Fruit fly (Drosophila melanogaster) whole organism, embryonic: Measurements from ENCODE around the gene spn-B.

Experiments
- CG1024 ChIP-seq: fragments of 200-800 bp; sonication (Bioruptor generic); IDR thresholded peaks from 2 replicates; pipeline ENCODE4 v1.3.6; 2022; ENCODE audit warnings: missing biosample characterization, missing genetic modification characterization
- CG10274 ChIP-seq: fragments of 200-800 bp; sonication (Bioruptor generic); optimal IDR thresholded peaks from 3 replicates; lab custom pipeline; 2017; ENCODE audit warnings: missing biosample characterization, mild to moderate bottlenecking, missing genetic modification characterization
- CG10462 ChIP-seq: fragments of 200-800 bp; sonication (Bioruptor generic); optimal IDR thresholded peaks from 2 replicates; lab custom pipeline; 2016; ENCODE audit warnings: missing biosample characterization, missing genetic modification characterization
- CG10565 ChIP-seq: fragments of 200-800 bp; sonication (Bioruptor generic); optimal IDR thresholded peaks from 3 replicates; lab custom pipeline; 2016; ENCODE audit warnings: missing biosample characterization, mild to moderate bottlenecking, missing genetic modification characterization
- CG10979 ChIP-seq: fragments of 200-800 bp; sonication (Bioruptor generic); optimal IDR thresholded peaks from 2 replicates; lab custom pipeline; 2018; ENCODE audit warnings: missing biosample characterization, mild to moderate bottlenecking, missing genetic modification characterization, moderate library complexity
- CG16863 ChIP-seq: fragments of 200-800 bp; sonication (Bioruptor generic); optimal IDR thresholded peaks from 3 replicates; lab custom pipeline; 2016; ENCODE audit warnings: missing biosample characterization, missing genetic modification characterization
- CG17186 ChIP-seq: fragments of 200-800 bp; sonication (Bioruptor generic); optimal IDR thresholded peaks from 3 replicates; lab custom pipeline; 2017; ENCODE audit warnings: missing biosample characterization, missing genetic modification reagents, missing genetic modification characterization
- CG17361 ChIP-seq: fragments of 200-800 bp; sonication (Bioruptor generic); IDR thresholded peaks from 3 replicates; pipeline ENCODE4 v1.3.6; 2022; ENCODE audit warnings: missing biosample characterization, missing genetic modification characterization
- CG17802 ChIP-seq: fragments of 200-800 bp; sonication (Bioruptor generic); optimal IDR thresholded peaks from 2 replicates; lab custom pipeline; 2018; ENCODE audit warnings: missing biosample characterization, mild to moderate bottlenecking, missing genetic modification characterization, moderate library complexity
- CG2202 ChIP-seq: fragments of 200-800 bp; sonication (Bioruptor generic); optimal IDR thresholded peaks from 2 replicates; lab custom pipeline; 2018; ENCODE audit warnings: missing biosample characterization, mild to moderate bottlenecking, missing genetic modification characterization
- CG2712 ChIP-seq: fragments of 200-800 bp; optimal IDR thresholded peaks from 3 replicates; lab custom pipeline; 2019; ENCODE audit warnings: missing biosample characterization, mild to moderate bottlenecking, missing genetic modification characterization, moderate library complexity
- CG30403 ChIP-seq: fragments of 200-800 bp; sonication (Bioruptor generic); optimal IDR thresholded peaks from 3 replicates; lab custom pipeline; 2016; ENCODE audit warnings: missing biosample characterization, missing genetic modification characterization
- CG31365 ChIP-seq: fragments of 200-800 bp; sonication (Bioruptor generic); optimal IDR thresholded peaks from 2 replicates; lab custom pipeline; 2018; ENCODE audit warnings: missing biosample characterization, mild to moderate bottlenecking, missing genetic modification characterization
- CG32767 ChIP-seq: fragments of 200-800 bp; sonication (Bioruptor generic); IDR thresholded peaks from 2 replicates; pipeline ENCODE4 v1.3.6; 2022; ENCODE audit warnings: missing biosample characterization, missing genetic modification characterization
- CG3281 ChIP-seq: fragments of 200-800 bp; sonication (Bioruptor generic); optimal IDR thresholded peaks from 3 replicates; lab custom pipeline; 2017; ENCODE audit warnings: missing biosample characterization, mild to moderate bottlenecking, missing genetic modification characterization
- CG3995 ChIP-seq: fragments of 200-800 bp; sonication (Bioruptor generic); optimal IDR thresholded peaks from 3 replicates; lab custom pipeline; 2016; ENCODE audit warnings: missing biosample characterization, missing genetic modification characterization
- CG4707 ChIP-seq: fragments of 200-800 bp; sonication (Bioruptor generic); optimal IDR thresholded peaks from 2 replicates; lab custom pipeline; 2018; ENCODE audit warnings: missing biosample characterization, mild to moderate bottlenecking, missing genetic modification characterization, moderate library complexity
- CG4854 ChIP-seq: fragments of 200-800 bp; sonication (Bioruptor generic); optimal IDR thresholded peaks from 2 replicates; lab custom pipeline; 2016; ENCODE audit warnings: missing biosample characterization, missing genetic modification characterization, inconsistent platforms
- CG6689 ChIP-seq: fragments of 200-800 bp; sonication (Bioruptor generic); IDR thresholded peaks from 2 replicates; pipeline ENCODE4 v1.3.6; 2022; ENCODE audit warnings: missing biosample characterization, missing genetic modification characterization
- CG7372 ChIP-seq: fragments of 200-800 bp; sonication (Bioruptor generic); IDR thresholded peaks from 2 replicates; pipeline ENCODE4 v1.3.6; 2022; ENCODE audit warnings: missing biosample characterization, missing genetic modification characterization
- CG8478 ChIP-seq: fragments of >200 bp; optimal IDR thresholded peaks from 2 replicates; lab custom pipeline; 2018
- D19A ChIP-seq: fragments of 200-800 bp; optimal IDR thresholded peaks from 3 replicates; lab custom pipeline; 2019; ENCODE audit warnings: missing biosample characterization, mild to moderate bottlenecking, missing genetic modification characterization, moderate library complexity
- Drgx ChIP-seq: fragments of 200-800 bp; sonication (Bioruptor generic); IDR thresholded peaks from 2 replicates; pipeline ENCODE4 v1.3.6; 2022; ENCODE audit warnings: missing biosample characterization, missing genetic modification characterization
- Ets65A ChIP-seq: fragments of 200-800 bp; sonication (Bioruptor generic); peaks from one replicate; lab custom pipeline; 2016; ENCODE audit warnings: missing biosample characterization, missing genetic modification characterization
- HLH3B ChIP-seq: fragments of 200-800 bp; sonication (Bioruptor generic); IDR thresholded peaks from 2 replicates; pipeline ENCODE4 v1.3.6; 2022; ENCODE audit warnings: missing biosample characterization, missing genetic modification characterization
- HLH4C ChIP-seq: fragments of 200-800 bp; sonication (Bioruptor generic); IDR thresholded peaks from 3 replicates; pipeline ENCODE4 v1.3.6; 2022; ENCODE audit warnings: missing biosample characterization, missing genetic modification characterization; ENCODE audit not compliant: partially characterized antibody
- Hr78 ChIP-seq, 2 experiments: fragments of 200-800 bp in 1 of 2; fragments of >200 bp in 1 of 2; sonication (Bioruptor generic) in 1 of 2; optimal IDR thresholded peaks; 2 replicates each; lab custom pipeline; 2017 to 2019; ENCODE audit warnings: missing biosample characterization in 2 of 2, missing genetic modification characterization in 2 of 2, mild to moderate bottlenecking in 1 of 2, moderate library complexity in 1 of 2
- Meics ChIP-seq: fragments of 200-800 bp; sonication (Bioruptor generic); optimal IDR thresholded peaks from 2 replicates; lab custom pipeline; 2017; ENCODE audit warnings: missing biosample characterization, mild to moderate bottlenecking, missing genetic modification characterization
- Neu2 ChIP-seq: fragments of 200-800 bp; sonication (Bioruptor generic); optimal IDR thresholded peaks from 3 replicates; lab custom pipeline; 2016; ENCODE audit warnings: missing biosample characterization, missing genetic modification characterization, borderline replicate concordance
- Nf-YA ChIP-seq: fragments of 200-800 bp; sonication (Bioruptor generic); IDR thresholded peaks from 2 replicates; pipeline ENCODE4 v1.3.6; 2022; ENCODE audit warnings: missing biosample characterization, missing genetic modification characterization
- Ssrp ChIP-seq: fragments of 200-800 bp; sonication (Bioruptor generic); optimal IDR thresholded peaks from 2 replicates; lab custom pipeline; 2018; ENCODE audit warnings: missing biosample characterization, mild to moderate bottlenecking, missing genetic modification characterization, moderate library complexity
- abd-A ChIP-seq: fragments of 200-800 bp; sonication (Bioruptor generic); optimal IDR thresholded peaks from 3 replicates; lab custom pipeline; 2019; ENCODE audit warnings: missing biosample characterization, mild to moderate bottlenecking, missing genetic modification characterization, moderate library complexity
- al ChIP-seq: fragments of 200-800 bp; sonication (Bioruptor generic); IDR thresholded peaks from 2 replicates; pipeline ENCODE4 v1.3.6; 2022; ENCODE audit warnings: missing biosample characterization, missing genetic modification characterization
- ase ChIP-seq: fragments of 200-800 bp; sonication (Bioruptor generic); IDR thresholded peaks from 3 replicates; pipeline ENCODE4 v1.3.6; 2022; ENCODE audit warnings: missing biosample characterization, missing genetic modification characterization
- cas ChIP-seq: fragments of 200-800 bp; sonication (Bioruptor generic); IDR thresholded peaks from 2 replicates; pipeline ENCODE4 v1.3.6; 2022; ENCODE audit warnings: missing biosample characterization, missing genetic modification characterization
- chinmo ChIP-seq: fragments of 200-800 bp; sonication (Bioruptor generic); IDR thresholded peaks from 4 replicates; pipeline ENCODE4 v1.3.6; 2022; ENCODE audit warnings: missing biosample characterization, missing genetic modification characterization; ENCODE audit not compliant: partially characterized antibody
- cwo ChIP-seq: fragments of 200-800 bp; sonication (Bioruptor generic); optimal IDR thresholded peaks from 3 replicates; lab custom pipeline; 2017; ENCODE audit warnings: missing biosample characterization, missing genetic modification characterization, mild to moderate bottlenecking, moderate library complexity, missing genetic modification reagents
- dmrt11E ChIP-seq: fragments of 200-800 bp; sonication (Bioruptor generic); optimal IDR thresholded peaks from 3 replicates; lab custom pipeline; 2018; ENCODE audit warnings: missing biosample characterization, mild to moderate bottlenecking, missing genetic modification characterization, moderate library complexity
- dmrt99B ChIP-seq: fragments of 200-800 bp; sonication (Bioruptor generic); optimal IDR thresholded peaks from 2 replicates; lab custom pipeline; 2018; ENCODE audit warnings: missing biosample characterization, mild to moderate bottlenecking, missing genetic modification characterization, moderate library complexity
- ems ChIP-seq: fragments of 200-800 bp; sonication (Bioruptor generic); optimal IDR thresholded peaks from 3 replicates; lab custom pipeline; 2016; ENCODE audit warnings: missing biosample characterization, missing genetic modification characterization
- gsb ChIP-seq: fragments of 200-800 bp; sonication (Bioruptor generic); IDR thresholded peaks from 2 replicates; pipeline ENCODE4 v1.3.6; 2022; ENCODE audit warnings: missing biosample characterization, missing genetic modification characterization
- kni ChIP-seq: fragments of 200-800 bp; sonication (Bioruptor generic); optimal IDR thresholded peaks from 3 replicates; lab custom pipeline; 2017; ENCODE audit warnings: mild to moderate bottlenecking, missing biosample characterization, missing genetic modification reagents, missing genetic modification characterization
- peb ChIP-seq: fragments of 200-800 bp; sonication (Bioruptor generic); IDR thresholded peaks from 2 replicates; pipeline ENCODE4 v1.3.6; 2022; ENCODE audit warnings: missing biosample characterization, missing genetic modification characterization
- pros ChIP-seq: fragments of 200-800 bp; sonication (Bioruptor generic); optimal IDR thresholded peaks from 3 replicates; lab custom pipeline; 2019; ENCODE audit warnings: missing biosample characterization, mild to moderate bottlenecking, missing genetic modification characterization, moderate library complexity
- salm ChIP-seq: fragments of 200-800 bp; sonication (Bioruptor generic); optimal IDR thresholded peaks from 2 replicates; lab custom pipeline; 2018; ENCODE audit warnings: missing biosample characterization, mild to moderate bottlenecking, missing genetic modification characterization
- sd ChIP-seq: fragments of 200-800 bp; sonication (Bioruptor generic); optimal IDR thresholded peaks from 3 replicates; lab custom pipeline; 2018; ENCODE audit warnings: missing biosample characterization, mild to moderate bottlenecking, missing genetic modification characterization, moderate library complexity
- sens-2 ChIP-seq: fragments of 200-800 bp; sonication (Bioruptor generic); IDR thresholded peaks from 2 replicates; pipeline ENCODE4 v1.3.6; 2022; ENCODE audit warnings: missing biosample characterization, missing genetic modification characterization
- shn ChIP-seq: fragments of 200-800 bp; sonication (Bioruptor generic); optimal IDR thresholded peaks from 3 replicates; lab custom pipeline; 2016; ENCODE audit warnings: missing biosample characterization, missing genetic modification characterization
- tll ChIP-seq, 2 experiments: fragments of 200-800 bp in 1 of 2; fragments of >200 bp in 1 of 2; sonication (Bioruptor generic) in 1 of 2; optimal IDR thresholded peaks; 2 replicates each; lab custom pipeline; 2017 to 2019; ENCODE audit warnings: missing biosample characterization in 2 of 2, missing genetic modification characterization in 2 of 2, mild to moderate bottlenecking in 1 of 2, moderate library complexity in 1 of 2
- zf30C ChIP-seq: fragments of 200-800 bp; sonication (Bioruptor generic); optimal IDR thresholded peaks from 3 replicates; lab custom pipeline; 2018; ENCODE audit warnings: missing biosample characterization, mild to moderate bottlenecking, missing genetic modification characterization

The spn-B gene

DNA sequence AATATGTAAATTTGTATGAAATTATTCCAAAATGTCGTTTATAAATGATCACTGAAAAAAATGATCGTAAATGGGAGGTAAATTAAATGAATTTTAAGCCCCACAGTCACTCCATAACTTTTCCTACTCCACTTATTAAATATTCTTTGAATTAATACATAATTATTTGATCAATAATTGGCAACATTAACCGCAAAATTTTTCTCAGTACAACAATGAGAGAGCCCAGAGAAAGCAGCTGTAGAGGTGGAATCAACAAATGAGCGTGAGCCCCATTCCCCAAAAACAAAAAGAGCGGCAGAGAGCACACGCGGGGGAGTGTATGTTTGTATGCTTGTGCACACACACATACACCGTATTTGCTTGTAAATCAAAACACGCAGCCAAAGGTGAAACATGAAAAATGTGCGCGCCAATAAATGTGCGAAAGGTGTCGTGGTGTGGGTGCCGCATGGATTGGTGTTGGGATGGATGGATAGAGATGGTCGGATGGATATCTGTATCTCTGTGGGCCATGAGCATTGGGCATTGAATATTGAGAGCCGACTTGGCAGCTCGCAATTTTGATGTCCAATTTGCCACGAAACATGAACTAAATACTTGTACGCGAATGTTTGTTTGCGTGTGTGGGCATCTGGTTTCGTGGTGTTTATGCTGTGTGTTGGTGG lies 44.0 kb upstream of the spn-B start (continued):
- peak; percentile 99 for TF ChIP-seq dmrt99B
- TF ChIP-seq peb (GFP tag; lab: Robert Waterston, UW) = no peak
- TF ChIP-seq CG1024 (GFP tag; lab: Robert Waterston, UW) = no peak
- TF ChIP-seq chinmo (GFP tag; lab: Robert Waterston, UW) = no peak
- TF ChIP-seq CG16863 (GFP tag; lab: Kevin White, UChicago) = peak; percentile 95
- TF ChIP-seq CG10462 (GFP tag; lab: Kevin White, UChicago) = peak; percentile 97
- peak; percentile 97 for TF ChIP-seq sd
- no peak for TF ChIP-seq gsb
- peak; percentile 98 for TF ChIP-seq CG10979 (tag; lab: Kevin White, UChicago)
- peak; percentile 99 for TF ChIP-seq abd-A (tag; lab: Kevin White, UChicago)
- TF ChIP-seq CG7372 = no peak
- peak; percentile 2 for TF ChIP-seq Neu2 (GFP tag; lab: Kevin White, UChicago)
- TF ChIP-seq D19A = peak; percentile 96
- no peak for TF ChIP-seq al (GFP tag; lab: Robert Waterston, UW)
- TF ChIP-seq salm (tag; lab: Kevin White, UChicago) = peak; percentile 98
- TF ChIP-seq Drgx (GFP tag; lab: Robert Waterston, UW) = no peak
- peak; percentile 98 for TF ChIP-seq Ssrp (tag; lab: Kevin White, UChicago)
- TF ChIP-seq ems = peak; percentile 91
- peak; percentile 87 for TF ChIP-seq shn (GFP tag; lab: Kevin White, UChicago)
- TF ChIP-seq HLH3B (GFP tag; lab: Robert Waterston, UW) = no peak
- TF ChIP-seq CG3995 (GFP tag; lab: Kevin White, UChicago) = peak; percentile 81
- no peak for TF ChIP-seq CG17361
- no peak for TF ChIP-seq Nf-YA (GFP tag; lab: Robert Waterston, UW)
- peak; percentile 99 for TF ChIP-seq CG30403
- peak; percentile 94 for TF ChIP-seq CG17186 (GFP tag; lab: Kevin White, UChicago)
- peak; percentile 98 for TF ChIP-seq cwo (GFP tag; lab: Kevin White, UChicago)
- peak in 1 of 2 experiments; percentile 94 for TF ChIP-seq Hr78 (GFP tag; optimal IDR thresholded peaks at IDR 0.05; lab: Kevin White, UChicago)
- TF ChIP-seq CG31365 (tag; lab: Kevin White, UChicago) = peak; percentile 90
- TF ChIP-seq pros = peak; percentile 24
- TF ChIP-seq CG17802 = peak; percentile 90
- TF ChIP-seq cas = no peak
- TF ChIP-seq dmrt11E (tag; lab: Kevin White, UChicago) = peak; percentile 97
- peak; percentile 96 for TF ChIP-seq CG2202 (tag; lab: Kevin White, UChicago)
- TF ChIP-seq CG2712 (tag; lab: Kevin White, UChicago) = peak; percentile 99
- no peak for TF ChIP-seq CG8478
- peak; percentile 91 for TF ChIP-seq CG10274 (GFP tag; lab: Kevin White, UChicago)
- TF ChIP-seq CG4854 = peak; percentile 96
- TF ChIP-seq CG3281 (GFP tag; lab: Kevin White, UChicago) = peak; percentile 99
- peak; percentile 97 for TF ChIP-seq Ets65A (GFP tag; lab: Kevin White, UChicago)
- TF ChIP-seq tll (GFP tag; optimal IDR thresholded peaks at IDR 0.05; lab: Kevin White, UChicago) = peak in 1 of 2 experiments; percentile 23
- no peak for TF ChIP-seq CG6689 (GFP tag; lab: Robert Waterston, UW)
- TF ChIP-seq CG4707 (GFP tag; lab: Kevin White, UChicago) = peak; percentile 96
- TF ChIP-seq HLH4C (GFP tag; lab: Robert Waterston, UW) = no peak
- TF ChIP-seq kni (GFP tag; lab: Kevin White, UChicago) = peak; percentile 93
- no peak for TF ChIP-seq ase (GFP tag; lab: Robert Waterston, UW)
- TF ChIP-seq sens-2 (GFP tag; lab: Robert Waterston, UW) = no peak
- TF ChIP-seq Meics (GFP tag; lab: Kevin White, UChicago) = peak; percentile 99
- peak; percentile 92 for TF ChIP-seq zf30C (GFP tag; lab: Kevin White, UChicago)
- TF ChIP-seq CG32767 = no peak
- peak; percentile 90 for TF ChIP-seq CG10565
